Fruit fly (Drosophila melanogaster): ENCODE measurements around the gene CG15279.
"Not testable (repeated sequence)": the region's sequence is repeated elsewhere in the genome, so short reads cannot be mapped to it uniquely, and the experiment has no call there.

CG15279 gene

DNA sequence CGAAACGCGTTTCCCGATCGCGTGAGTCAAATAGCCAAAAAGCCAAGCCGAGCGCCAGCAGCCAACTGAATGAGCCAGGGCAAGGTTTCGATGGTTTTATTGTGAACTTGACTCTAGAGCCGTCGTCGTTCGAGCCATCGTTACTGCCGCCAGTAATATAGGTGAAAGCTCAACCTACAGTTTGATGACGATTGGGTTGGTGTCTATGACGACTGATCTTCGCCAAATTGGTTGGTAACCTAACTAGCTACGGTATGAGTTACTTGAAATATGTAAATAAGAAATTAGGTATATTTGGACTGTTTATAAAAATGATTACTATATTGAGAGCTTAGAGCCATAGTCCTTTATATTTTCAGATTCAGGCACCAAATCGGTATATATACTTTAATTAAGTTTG, at the start of gene CG15279:
TSS of gene CG15279 (minus strand) at position 72 of the 400 bp plus-strand sequence.
- TF ChIP-seq Hr38 (GFP tag; optimal IDR thresholded peaks at IDR 0.05) (no peak), CG6854 (GFP tag; optimal IDR thresholded peaks at IDR 0.05) (no peak), pdm3 (GFP tag; optimal IDR thresholded peaks at IDR 0.05) (no peak), CG9139 (GFP tag; optimal IDR thresholded peaks at IDR 0.05) (no peak), CG31627 (GFP tag; optimal IDR thresholded peaks at IDR 0.05) (no peak), CG6808 (GFP tag; optimal IDR thresholded peaks at IDR 0.05) (no peak), CG8319 (GFP tag; optimal IDR thresholded peaks at IDR 0.05) (no peak), CG3919 (GFP tag; optimal IDR thresholded peaks at IDR 0.05) (no peak), CG11902 (GFP tag; optimal IDR thresholded peaks at IDR 0.05) (no peak), Sox14 (GFP tag; optimal IDR thresholded peaks at IDR 0.05) (no peak), topi (GFP tag; optimal IDR thresholded peaks at IDR 0.05) (no peak), Hr4 (GFP tag; optimal IDR thresholded peaks at IDR 0.05) (no peak), acj6 (GFP tag; optimal IDR thresholded peaks at IDR 0.05) (no peak), CG34406 (GFP tag; optimal IDR thresholded peaks at IDR 0.05) (no peak), dac (GFP tag; optimal IDR thresholded peaks at IDR 0.05) (no peak), esn (GFP tag; optimal IDR thresholded peaks at IDR 0.05) (no peak), salr (GFP tag; optimal IDR thresholded peaks at IDR 0.05) (no peak), Met (GFP tag; optimal IDR thresholded peaks at IDR 0.05) (no peak)

DNA sequence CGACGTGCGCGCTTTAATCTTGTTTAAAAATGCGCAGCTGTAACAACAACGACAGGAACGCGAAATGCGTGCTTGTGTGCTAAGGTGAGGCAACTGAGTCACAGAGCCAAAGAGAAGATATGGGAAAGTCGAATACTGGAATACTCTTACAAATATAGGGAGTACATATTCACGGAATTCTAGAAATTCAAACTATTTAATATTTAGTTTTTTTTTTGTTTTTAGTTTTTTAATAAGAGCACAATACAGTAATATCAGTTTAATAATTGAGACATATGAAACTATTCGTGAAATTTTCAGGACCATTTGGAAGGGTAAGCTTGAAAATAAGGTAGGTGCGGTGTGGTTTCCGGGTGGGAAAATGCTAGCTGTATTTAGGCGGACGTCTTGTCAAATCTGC, 36.0 kb upstream of the CG15279 start:
- TF ChIP-seq svp (GFP tag) (peak; percentile 4), CG7368 (GFP tag; optimal IDR thresholded peaks at IDR 0.05) (no peak), Blimp-1 (GFP tag; optimal IDR thresholded peaks at IDR 0.05) (no peak)

DNA sequence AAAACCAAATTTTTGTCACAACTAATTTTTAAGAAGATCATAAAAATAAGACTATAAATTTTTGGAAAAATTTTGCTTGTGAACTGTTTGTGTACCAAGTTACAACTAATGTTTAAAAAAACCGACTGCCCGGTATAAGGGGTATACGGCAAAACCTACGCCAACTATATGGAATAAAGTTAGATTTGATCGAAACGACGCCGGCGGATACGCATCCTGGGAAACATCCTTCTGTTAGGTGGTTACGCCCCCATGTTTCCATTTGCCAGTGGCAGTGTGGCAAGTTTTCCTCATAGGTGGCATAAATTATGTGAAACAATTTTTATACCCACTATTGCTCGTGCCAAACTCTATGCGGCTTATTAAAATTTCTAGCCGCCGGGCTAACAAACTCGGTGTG, 32.1 kb upstream of the CG15279 start, which contains the start of gene ProtB:
TSS of gene ProtB (minus strand) at position 101 of the 400 bp plus-strand sequence.
- not testable (repeated sequence) for TF ChIP-seq CG6792 (GFP tag; optimal IDR thresholded peaks at IDR 0.05); acj6 (GFP tag; optimal IDR thresholded peaks at IDR 0.05); Gug (GFP tag; IDR thresholded peaks at IDR 0.05)

DNA sequence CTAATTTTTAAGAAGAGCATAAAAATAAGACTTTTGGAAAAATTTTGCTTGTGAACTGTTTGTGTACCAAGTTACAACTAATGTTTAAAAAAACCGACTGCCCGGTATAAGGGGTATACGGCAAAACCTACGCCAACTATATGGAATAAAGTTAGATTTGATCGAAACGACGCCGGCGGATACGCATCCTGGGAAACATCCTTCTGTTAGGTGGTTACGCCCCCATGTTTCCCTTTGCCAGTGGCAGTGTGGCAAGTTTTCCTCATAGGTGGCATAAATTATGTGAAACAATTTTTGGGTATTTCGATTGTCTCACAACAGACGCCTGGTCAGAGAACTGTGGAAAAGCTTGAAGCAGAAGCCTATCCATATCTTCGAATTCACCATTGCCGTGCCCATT, 30.0 kb upstream of the CG15279 start, which contains the start of gene ProtA:
TSS of gene ProtA (minus strand) at position 101 of the 400 bp plus-strand sequence.
- not testable (repeated sequence) for TF ChIP-seq CG7368 (GFP tag; optimal IDR thresholded peaks at IDR 0.05); Eip93F (GFP tag; optimal IDR thresholded peaks at IDR 0.05); svp (GFP tag)

DNA sequence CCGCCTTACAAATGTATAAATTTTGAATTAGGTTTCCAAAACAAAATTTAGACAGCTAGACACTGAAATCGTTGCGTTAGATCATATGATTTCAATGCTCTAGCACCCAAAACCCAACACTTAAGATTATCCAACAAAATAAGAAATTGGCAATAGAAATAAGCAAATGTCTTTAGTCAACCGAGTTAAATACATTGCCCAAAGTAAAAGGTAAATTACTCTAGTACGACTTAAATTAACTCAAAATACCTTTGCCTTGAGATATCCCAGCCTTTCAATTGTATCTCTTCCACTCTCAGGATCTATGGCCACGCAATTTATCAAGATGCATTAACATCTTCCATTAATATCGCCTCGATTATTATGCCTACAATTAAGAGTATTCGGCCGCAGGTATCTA, 24.7 kb upstream of the CG15279 start, which contains the start of gene CG15278:
TSS of gene CG15278 (minus strand) at position 101 of the 400 bp plus-strand sequence.
- TF ChIP-seq pdm3 (GFP tag; optimal IDR thresholded peaks at IDR 0.05) (no peak), CG8319 (GFP tag; optimal IDR thresholded peaks at IDR 0.05) (no peak), lz (GFP tag; optimal IDR thresholded peaks at IDR 0.05) (no peak), acj6 (GFP tag; optimal IDR thresholded peaks at IDR 0.05) (no peak), CG11762 (GFP tag; optimal IDR thresholded peaks at IDR 0.05; ENCODE audit: insufficient read depth) (no peak), CG10631 (GFP tag; optimal IDR thresholded peaks at IDR 0.05) (no peak), Eip93F (GFP tag; optimal IDR thresholded peaks at IDR 0.05) (no peak), Eip75B (GFP tag; optimal IDR thresholded peaks at IDR 0.05) (no peak), vri (GFP tag; optimal IDR thresholded peaks at IDR 0.05) (no peak), CG6792 (GFP tag; optimal IDR thresholded peaks at IDR 0.05) (no peak)

DNA sequence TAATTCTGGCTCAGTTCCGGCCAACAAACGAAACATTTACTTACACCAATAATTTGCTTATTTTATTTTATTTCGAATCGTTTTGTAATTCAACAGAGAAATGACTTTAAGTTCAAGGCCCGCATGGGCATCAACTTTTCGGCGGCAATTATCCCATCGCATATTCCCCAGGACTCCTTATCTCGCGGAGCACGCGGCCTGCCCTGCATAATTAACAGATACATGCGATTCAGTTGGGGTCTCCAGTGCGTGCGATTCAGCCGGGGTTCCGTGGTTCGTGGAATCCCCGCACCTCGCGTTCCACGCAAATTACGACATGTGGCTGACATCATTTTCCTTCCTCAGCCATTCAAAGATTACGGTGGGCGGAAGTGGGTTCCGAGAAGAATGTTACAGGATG, 20.4 kb upstream of the CG15279 start, which contains the start of gene CG4480:
TSS of gene CG4480 (minus strand) at position 101 of the 400 bp plus-strand sequence.
- TF ChIP-seq cyc (GFP tag; optimal IDR thresholded peaks at IDR 0.05) (no peak), CG15336 (GFP tag; IDR thresholded peaks at IDR 0.05) (no peak), CG6854 (GFP tag; optimal IDR thresholded peaks at IDR 0.05) (no peak), Eip75B (GFP tag; optimal IDR thresholded peaks at IDR 0.05) (no peak), topi (GFP tag; optimal IDR thresholded peaks at IDR 0.05) (no peak), CG11294 (GFP tag; IDR thresholded peaks at IDR 0.05) (no peak)

All from whole organism, prepupa.